Worm (Caenorhabditis elegans): ENCODE data around the gene pfk-1.2.

Gene pfk-1.2

DNA sequence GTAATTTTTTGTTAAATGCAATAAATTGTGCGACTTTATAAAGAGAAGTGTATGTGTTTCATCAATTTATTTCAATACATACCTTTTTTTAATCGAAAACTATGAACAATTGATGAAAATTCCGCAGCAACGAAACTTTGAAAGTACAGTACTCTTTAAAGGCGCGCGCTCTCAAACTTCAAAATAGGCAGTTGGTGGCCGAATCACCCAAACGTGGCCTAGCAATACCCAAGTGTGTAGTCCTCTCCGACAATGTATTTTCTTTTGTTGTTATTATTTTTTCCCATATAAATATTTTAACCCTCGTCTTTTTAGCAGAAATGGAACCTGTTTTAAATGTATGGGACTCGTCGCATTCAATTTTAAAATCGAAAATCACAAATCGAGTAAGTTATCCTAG is 4.9 kb downstream of the pfk-1.2 start, which contains the start of gene C50F4.4 (continued):
- TF ChIP-seq efl-1 (optimal IDR thresholded peaks at IDR 0.05) = peak; percentile 32 to 56
- peak; percentile 49 to 94 for TF ChIP-seq efl-1 (GFP tag; optimal IDR thresholded peaks at IDR 0.05 in 1 of 2)
- TF ChIP-seq lir-3 (tag; optimal IDR thresholded peaks at IDR 0.05; ENCODE audit: poor library complexity) = peak; percentile 77
- TF ChIP-seq aly-2 (tag; optimal IDR thresholded peaks at IDR 0.05) = no peak
- peak; percentile 32 for TF ChIP-seq pax-3 (tag; optimal IDR thresholded peaks at IDR 0.05)
- TF ChIP-seq xbp-1 (tag; optimal IDR thresholded peaks at IDR 0.05) = peak; percentile 62
- no peak for TF ChIP-seq unc-30 (tag; optimal IDR thresholded peaks at IDR 0.05)
- no peak for TF ChIP-seq F16B12.6 (tag; optimal IDR thresholded peaks at IDR 0.05)
- TF ChIP-seq ama-1 (optimal IDR thresholded peaks at IDR 0.05) = no peak
- TF ChIP-seq lin-39 (tag; optimal IDR thresholded peaks at IDR 0.05) = peak; percentile 7
- TF ChIP-seq C04F5.9 (tag; optimal IDR thresholded peaks at IDR 0.05) = no peak
- peak; percentile 12 for TF ChIP-seq mep-1 (tag; optimal IDR thresholded peaks at IDR 0.05)
- TF ChIP-seq fkh-4 (tag; optimal IDR thresholded peaks at IDR 0.05; ENCODE audit: borderline replicate concordance) = peak; percentile 64
- TF ChIP-seq egl-13 (tag; optimal IDR thresholded peaks at IDR 0.05) = peak; percentile 36
- no peak for TF ChIP-seq alr-1 (tag; optimal IDR thresholded peaks at IDR 0.05; ENCODE audit: borderline replicate concordance)
- TF ChIP-seq nhr-237 (tag; optimal IDR thresholded peaks at IDR 0.05) = no peak
- peak; percentile 63 for TF ChIP-seq nhr-85 (tag)
- peak; percentile 53 for TF ChIP-seq nhr-20 (tag; optimal IDR thresholded peaks at IDR 0.05)
- TF ChIP-seq lin-14 (GFP tag; optimal IDR thresholded peaks at IDR 0.05) = peak; percentile 50
- no peak for TF ChIP-seq nhr-11 (tag; optimal IDR thresholded peaks at IDR 0.05)
- TF ChIP-seq unc-86 (tag; optimal IDR thresholded peaks at IDR 0.05) = peak; percentile 15
- 0 out of 2 replicates have a peak, but pooled peaks have one; percentile 49 for TF ChIP-seq mab-9 (GFP tag; IDR thresholded peaks at IDR 0.05)
- TF ChIP-seq C16A3.4 (tag; optimal IDR thresholded peaks at IDR 0.05) = no peak
- TF ChIP-seq sox-4 (tag; optimal IDR thresholded peaks at IDR 0.05) = peak; percentile 72

DNA sequence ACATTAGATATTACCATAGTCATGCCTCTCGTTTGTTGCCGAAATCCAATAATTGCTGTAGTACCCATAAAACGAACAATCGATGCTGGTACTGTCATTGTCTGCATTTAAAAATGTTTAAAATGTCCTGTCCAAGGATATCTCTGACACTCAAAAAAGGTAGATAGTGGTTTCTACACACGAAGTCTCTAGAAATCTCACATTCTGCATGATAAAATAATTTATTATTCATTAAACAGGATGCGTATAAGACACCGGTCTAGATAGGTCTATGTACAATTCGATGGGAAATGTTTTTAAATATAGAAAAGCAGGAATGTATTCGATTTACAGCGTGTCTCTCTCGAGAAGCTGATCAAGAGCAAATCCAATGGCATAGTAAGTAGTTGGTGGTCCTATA is 8.0 kb downstream of the pfk-1.2 start, which contains the start of gene C50F4.12:
Gene C50F4.12, minus strand, starts transcription at position 101 of the 400 bp plus-strand sequence.
- TF ChIP-seq vab-15 (tag; optimal IDR thresholded peaks at IDR 0.05) (no peak), pqm-1 (tag; optimal IDR thresholded peaks at IDR 0.05) (no peak), C16A3.4 (tag; optimal IDR thresholded peaks at IDR 0.05) (no peak), nhr-84 (tag; optimal IDR thresholded peaks at IDR 0.05) (no peak), nhr-90 (tag; optimal IDR thresholded peaks at IDR 0.05; ENCODE audit: poor library complexity) (no peak), tbx-2 (tag; optimal IDR thresholded peaks at IDR 0.05) (no peak), efl-3 (GFP tag; optimal IDR thresholded peaks at IDR 0.05) (no peak), mdl-1 (tag; optimal IDR thresholded peaks at IDR 0.05) (no peak), unc-30 (tag; optimal IDR thresholded peaks at IDR 0.05) (no peak), hlh-17 (GFP tag; optimal IDR thresholded peaks at IDR 0.05; ENCODE audit: borderline replicate concordance) (no peak), jun-1 (tag; optimal IDR thresholded peaks at IDR 0.05) (no peak), fkh-10 (GFP tag; optimal IDR thresholded peaks at IDR 0.05) (no peak), lin-14 (GFP tag; optimal IDR thresholded peaks at IDR 0.05) (no peak), sup-37 (GFP tag; optimal IDR thresholded peaks at IDR 0.05) (no peak), fkh-8 (tag; optimal IDR thresholded peaks at IDR 0.05) (no peak)

DNA sequence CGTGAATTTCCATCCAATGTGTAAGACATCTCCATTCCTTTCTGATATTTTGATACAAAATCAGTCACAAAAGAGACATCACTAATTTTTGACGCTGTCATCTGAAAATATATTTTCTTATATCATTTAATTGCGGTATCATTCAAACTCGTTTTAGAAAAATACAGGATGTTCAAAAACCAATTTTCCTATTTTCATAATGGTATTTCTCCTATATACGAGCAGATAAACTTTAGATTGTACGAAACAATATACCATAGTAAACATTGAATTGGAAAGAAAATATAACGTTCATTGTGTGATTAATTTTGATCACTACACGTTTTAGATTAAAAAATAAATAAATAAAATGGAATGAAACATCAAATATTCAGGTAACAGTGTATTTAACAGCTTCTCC is 9.9 kb downstream of the pfk-1.2 start, which contains the start of gene C50F4.16:
Gene C50F4.16, minus strand, starts transcription at position 101 of the 400 bp plus-strand sequence.
- TF ChIP-seq ceh-88 (GFP tag; IDR thresholded peaks at IDR 0.05) (no peak), ztf-11 (tag; optimal IDR thresholded peaks at IDR 0.05) (no peak), C04F5.9 (tag; optimal IDR thresholded peaks at IDR 0.05) (no peak), grh-1 (GFP tag; IDR thresholded peaks at IDR 0.05) (no peak), mab-9 (GFP tag; IDR thresholded peaks at IDR 0.05) (no peak), dpl-1 (GFP tag; optimal IDR thresholded peaks at IDR 0.05) (no peak), irx-1 (tag; optimal IDR thresholded peaks at IDR 0.05) (no peak)
